Fruit fly (Drosophila melanogaster): ENCODE measurements around the gene ClC-c.
A peak's percentile ranks its signal among the peaks of the same experiment; 100 is the strongest.

Gene ClC-c

DNA sequence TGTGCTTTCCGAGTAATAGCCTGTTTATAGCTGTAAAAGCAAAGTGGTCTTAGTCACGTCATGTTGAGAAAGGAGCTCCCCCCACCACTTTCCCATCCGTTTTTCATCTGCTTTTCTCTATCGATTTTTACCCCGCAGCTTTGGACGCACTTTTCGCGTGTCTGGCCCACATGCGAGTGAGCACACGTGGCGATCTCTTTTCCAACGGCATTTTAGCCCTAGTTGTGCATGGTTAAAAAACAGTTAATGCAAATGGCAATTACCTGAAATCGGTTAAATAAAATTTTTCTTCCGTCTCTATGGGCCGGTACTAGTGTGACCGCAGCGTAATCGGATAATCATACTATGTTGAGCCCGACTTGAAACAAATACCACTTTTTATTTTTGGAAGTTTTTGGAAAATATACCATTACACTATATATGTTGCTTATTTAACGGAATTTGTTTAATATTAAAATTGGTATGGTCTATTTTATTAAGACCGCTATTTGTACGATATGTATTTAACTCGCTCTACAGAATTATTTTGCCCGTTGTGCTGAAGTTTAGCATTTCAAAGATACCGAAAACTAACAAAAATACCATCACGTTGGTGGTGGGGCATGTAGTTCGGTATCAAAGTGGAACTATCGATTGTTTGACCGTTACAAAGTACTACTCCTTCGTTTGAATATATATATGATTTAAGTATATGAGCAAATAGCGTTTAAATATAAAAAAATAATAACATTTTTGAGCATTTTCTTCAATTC lies 22.0 kb downstream of the ClC-c start, which contains the start of gene Zn72D:
TSS of gene Zn72D (minus strand) at position 558 of the 752 bp plus-strand sequence.
- peak; percentile 65 for TF ChIP-seq CG12768 (GFP tag; optimal IDR thresholded peaks at IDR 0.05)
- peak; percentile 18 for TF ChIP-seq ovo (GFP tag; optimal IDR thresholded peaks at IDR 0.05)
- peak; percentile 29 for TF ChIP-seq CG11617 (GFP tag; optimal IDR thresholded peaks at IDR 0.05)
- TF ChIP-seq Mnt (GFP tag; optimal IDR thresholded peaks at IDR 0.05): peak; percentile 8
- no peak for TF ChIP-seq toe (GFP tag; optimal IDR thresholded peaks at IDR 0.05)
- no peak for TF ChIP-seq cnc (optimal IDR thresholded peaks at IDR 0.05)
- TF ChIP-seq bab1 (GFP tag; optimal IDR thresholded peaks at IDR 0.05): peak; percentile 35
- no peak for TF ChIP-seq Clk (GFP tag; optimal IDR thresholded peaks at IDR 0.05)

DNA sequence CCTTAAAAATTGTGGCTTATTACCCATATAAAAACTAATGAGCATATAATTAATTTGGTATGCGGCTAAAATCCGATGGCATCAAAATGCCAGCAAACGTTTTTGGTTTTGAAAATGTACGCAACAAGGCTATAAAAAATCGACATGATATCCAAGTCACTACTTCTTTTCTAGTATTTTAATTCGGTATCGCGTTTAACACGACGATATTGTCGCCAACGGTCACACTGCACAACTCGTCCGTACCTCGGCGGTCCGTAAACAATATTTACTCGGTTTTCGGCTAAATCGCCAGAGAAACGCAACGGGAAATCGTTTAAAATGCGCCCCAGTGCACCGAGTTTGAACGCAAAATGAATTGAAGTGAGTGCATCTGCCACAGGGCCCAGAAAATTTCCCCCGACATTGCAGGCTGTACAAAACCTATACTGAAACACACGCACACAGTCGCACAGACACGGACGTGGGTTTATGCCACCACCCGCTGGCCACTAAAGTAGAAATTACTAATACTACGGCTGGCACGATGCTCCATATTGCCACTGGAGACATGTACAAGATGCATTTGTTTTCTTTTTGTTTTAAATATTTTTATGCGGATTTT lies 22.9 kb downstream of the ClC-c start, which contains the start of gene Taf4:
TSS of gene Taf4 (plus strand) at position 210 of the 604 bp plus-strand sequence.
- TF ChIP-seq Crg-1 (GFP tag; optimal IDR thresholded peaks at IDR 0.05) (no peak), CG11617 (GFP tag; optimal IDR thresholded peaks at IDR 0.05) (no peak), CG33017 (tag; optimal IDR thresholded peaks at IDR 0.05) (no peak), CG12768 (GFP tag; optimal IDR thresholded peaks at IDR 0.05) (no peak), tj (GFP tag; optimal IDR thresholded peaks at IDR 0.05) (no peak), CG14711 (tag; optimal IDR thresholded peaks at IDR 0.05) (no peak), kay (GFP tag; ENCODE audit: borderline replicate concordance) (no peak), CG1620 (GFP tag; optimal IDR thresholded peaks at IDR 0.05) (no peak), Hr96 (GFP tag; optimal IDR thresholded peaks at IDR 0.05) (no peak), toe (GFP tag; optimal IDR thresholded peaks at IDR 0.05) (no peak), CG7045 (GFP tag; optimal IDR thresholded peaks at IDR 0.05) (no peak), bab1 (GFP tag; optimal IDR thresholded peaks at IDR 0.05) (no peak), CG7101 (tag; optimal IDR thresholded peaks at IDR 0.05) (no peak), cic (GFP tag; optimal IDR thresholded peaks at IDR 0.05) (no peak), Clk (GFP tag; optimal IDR thresholded peaks at IDR 0.05) (no peak), Mnt (GFP tag; optimal IDR thresholded peaks at IDR 0.05) (no peak), ovo (GFP tag; optimal IDR thresholded peaks at IDR 0.05) (no peak), pad (GFP tag; optimal IDR thresholded peaks at IDR 0.05) (no peak)

DNA sequence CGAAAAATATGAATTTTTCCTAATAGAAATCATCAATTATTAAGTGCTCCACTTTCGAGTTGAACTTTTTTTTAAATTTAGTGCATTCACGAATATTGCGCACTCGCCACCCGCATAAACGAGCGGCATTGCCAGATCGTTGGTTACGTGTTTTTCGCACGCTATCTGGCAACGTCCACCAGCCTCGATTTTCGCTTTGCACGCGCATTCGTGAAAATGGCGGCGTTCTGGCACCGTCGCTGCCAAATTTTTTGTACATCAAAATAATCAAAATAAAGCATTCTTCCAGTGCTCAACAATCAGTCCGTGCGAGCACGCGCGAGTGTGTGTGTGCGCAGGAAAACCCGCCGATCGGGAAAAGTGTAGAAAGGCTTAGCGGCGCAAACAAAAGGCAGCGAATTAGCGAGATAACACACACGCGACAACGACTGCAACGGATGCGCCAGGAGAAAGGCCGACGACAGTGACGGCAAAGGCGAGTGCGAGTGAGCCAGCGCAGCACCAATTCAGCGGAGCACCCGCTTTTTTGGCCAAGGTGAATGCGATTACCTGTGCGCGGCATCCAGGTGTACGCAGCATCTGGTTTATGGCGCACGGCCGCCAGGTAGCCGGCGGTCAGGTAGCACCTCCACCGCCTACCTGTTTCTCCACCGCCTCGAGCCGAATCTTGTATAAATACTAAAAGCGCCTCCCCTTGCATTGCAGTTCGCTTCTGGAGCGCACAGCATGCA lies 23.5 kb downstream of the ClC-c start:
- TF ChIP-seq Mnt (GFP tag; optimal IDR thresholded peaks at IDR 0.05) (peak; percentile 97), Hr96 (GFP tag; optimal IDR thresholded peaks at IDR 0.05) (no peak), tj (GFP tag; optimal IDR thresholded peaks at IDR 0.05) (peak; percentile 91), CG5204 (GFP tag; optimal IDR thresholded peaks at IDR 0.05) (no peak), CG12768 (GFP tag; optimal IDR thresholded peaks at IDR 0.05) (peak; percentile 90), CG11617 (GFP tag; optimal IDR thresholded peaks at IDR 0.05) (peak; percentile 98), CG7045 (GFP tag; optimal IDR thresholded peaks at IDR 0.05) (peak; percentile 88), CG33017 (tag; optimal IDR thresholded peaks at IDR 0.05) (peak; percentile 79), CG14711 (tag; optimal IDR thresholded peaks at IDR 0.05) (peak; percentile 83), cic (GFP tag; optimal IDR thresholded peaks at IDR 0.05) (peak; percentile 88), CG7101 (tag; optimal IDR thresholded peaks at IDR 0.05) (peak; percentile 89), toe (GFP tag; optimal IDR thresholded peaks at IDR 0.05) (no peak), bab1 (GFP tag; optimal IDR thresholded peaks at IDR 0.05) (peak; percentile 89), Crg-1 (GFP tag; optimal IDR thresholded peaks at IDR 0.05) (peak; percentile 83), CG1620 (GFP tag; optimal IDR thresholded peaks at IDR 0.05) (peak; percentile 81), pad (GFP tag; optimal IDR thresholded peaks at IDR 0.05) (peak; percentile 65), ovo (GFP tag; optimal IDR thresholded peaks at IDR 0.05) (peak; percentile 62), kay (GFP tag; ENCODE audit: borderline replicate concordance) (no peak), cnc (optimal IDR thresholded peaks at IDR 0.05) (no peak), Clk (GFP tag; optimal IDR thresholded peaks at IDR 0.05) (peak; percentile 83)

- TF ChIP-seq CG33017 (tag; optimal IDR thresholded peaks at IDR 0.05): no peak
- peak; percentile 95 for TF ChIP-seq CG14711 (tag; optimal IDR thresholded peaks at IDR 0.05)
- TF ChIP-seq bab1 (GFP tag; optimal IDR thresholded peaks at IDR 0.05): peak; percentile 54
- TF ChIP-seq Clk (GFP tag; optimal IDR thresholded peaks at IDR 0.05): no peak
- TF ChIP-seq ovo (GFP tag; optimal IDR thresholded peaks at IDR 0.05): no peak
- TF ChIP-seq toe (GFP tag; optimal IDR thresholded peaks at IDR 0.05): no peak
- TF ChIP-seq CG11617 (GFP tag; optimal IDR thresholded peaks at IDR 0.05): no peak
- TF ChIP-seq cnc (optimal IDR thresholded peaks at IDR 0.05): no peak
- TF ChIP-seq Mnt (GFP tag; optimal IDR thresholded peaks at IDR 0.05): no peak
- TF ChIP-seq CG7101 (tag; optimal IDR thresholded peaks at IDR 0.05): peak; percentile 14
- TF ChIP-seq CG1620 (GFP tag; optimal IDR thresholded peaks at IDR 0.05): no peak
- TF ChIP-seq CG12768 (GFP tag; optimal IDR thresholded peaks at IDR 0.05): no peak
- no peak for TF ChIP-seq CG7045 (GFP tag; optimal IDR thresholded peaks at IDR 0.05)
- no peak for TF ChIP-seq cic (GFP tag; optimal IDR thresholded peaks at IDR 0.05)
Observed at dm6 chr3L:16121791-16122190, 31.5 kb downstream of the ClC-c start, which contains the start of gene Strump. Gene Strump, plus strand, starts transcription at chr3L:16122002.

DNA sequence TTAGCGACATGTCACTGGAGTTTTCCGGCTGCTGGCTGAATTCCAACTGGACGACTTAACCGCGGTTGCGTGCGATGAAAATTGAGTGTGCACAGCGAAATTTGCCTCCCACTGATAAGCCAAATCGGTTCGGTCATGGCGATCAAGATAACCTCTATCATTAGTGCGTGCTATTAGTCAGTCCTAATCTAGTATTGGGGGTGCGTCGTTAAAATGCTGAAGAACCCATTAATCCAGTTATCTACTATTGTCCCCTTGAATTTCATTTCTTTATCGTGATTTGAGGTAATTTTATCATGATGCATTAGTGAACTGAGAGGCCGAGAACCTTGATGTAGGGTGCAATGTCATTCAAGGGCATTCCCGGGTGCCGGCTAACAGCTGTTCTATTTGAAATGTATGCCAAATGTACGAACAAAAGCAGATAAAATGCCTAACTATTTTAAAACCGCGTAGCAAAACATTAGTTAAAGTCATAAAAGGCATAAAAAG lies 38.3 kb downstream of the ClC-c start, which contains the start of gene Pgm1:
TSS of gene Pgm1 (minus strand) at position 51 of the 492 bp plus-strand sequence.
- TF ChIP-seq bab1 (GFP tag; optimal IDR thresholded peaks at IDR 0.05) (peak; percentile 93), CG14711 (tag; optimal IDR thresholded peaks at IDR 0.05) (no peak), cnc (optimal IDR thresholded peaks at IDR 0.05) (no peak), CG12768 (GFP tag; optimal IDR thresholded peaks at IDR 0.05) (peak; percentile 92), kay (GFP tag; ENCODE audit: borderline replicate concordance) (no peak), CG1620 (GFP tag; optimal IDR thresholded peaks at IDR 0.05) (peak; percentile 89), pad (GFP tag; optimal IDR thresholded peaks at IDR 0.05) (peak; percentile 72), tj (GFP tag; optimal IDR thresholded peaks at IDR 0.05) (peak; percentile 93), toe (GFP tag; optimal IDR thresholded peaks at IDR 0.05) (peak; percentile 90), Mnt (GFP tag; optimal IDR thresholded peaks at IDR 0.05) (peak; percentile 90), cic (GFP tag; optimal IDR thresholded peaks at IDR 0.05) (peak; percentile 83), CG5204 (GFP tag; optimal IDR thresholded peaks at IDR 0.05) (no peak), CG11617 (GFP tag; optimal IDR thresholded peaks at IDR 0.05) (peak; percentile 90), ovo (GFP tag; optimal IDR thresholded peaks at IDR 0.05) (peak; percentile 32), Clk (GFP tag; optimal IDR thresholded peaks at IDR 0.05) (peak; percentile 71), CG7101 (tag; optimal IDR thresholded peaks at IDR 0.05) (peak; percentile 79), Crg-1 (GFP tag; optimal IDR thresholded peaks at IDR 0.05) (peak; percentile 76), CG33017 (tag; optimal IDR thresholded peaks at IDR 0.05) (peak; percentile 88), CG7045 (GFP tag; optimal IDR thresholded peaks at IDR 0.05) (peak; percentile 86), Hr96 (GFP tag; optimal IDR thresholded peaks at IDR 0.05) (peak; percentile 93)
